Fruit fly (Drosophila melanogaster) whole organism, embryonic: ENCODE results near the gene CG34284.

Experiments
- CG1024 ChIP-seq: fragments of 200-800 bp; sonication (Bioruptor generic); IDR thresholded peaks from 2 replicates; pipeline ENCODE4 v1.3.6; 2022; ENCODE audit warnings: missing biosample characterization, missing genetic modification characterization
- CG11504 ChIP-seq: fragments of 200-800 bp; sonication (Bioruptor generic); optimal IDR thresholded peaks from 3 replicates; lab custom pipeline; 2019; ENCODE audit warnings: missing biosample characterization, mild to moderate bottlenecking, missing genetic modification characterization, moderate library complexity
- CG12659 ChIP-seq: fragments of 200-800 bp; sonication (Bioruptor generic); optimal IDR thresholded peaks from 3 replicates; lab custom pipeline; 2017; ENCODE audit warnings: mild to moderate bottlenecking, missing biosample characterization, missing genetic modification reagents, missing genetic modification characterization
- CG15514 ChIP-seq: fragments of 200-800 bp; sonication (Bioruptor generic); optimal IDR thresholded peaks from 3 replicates; lab custom pipeline; 2017; ENCODE audit warnings: missing biosample characterization, missing genetic modification characterization, mild to moderate bottlenecking, moderate library complexity, missing genetic modification reagents
- CG18262 ChIP-seq: fragments of 200-800 bp; optimal IDR thresholded peaks from 3 replicates; lab custom pipeline; 2019; ENCODE audit warnings: missing biosample characterization, mild to moderate bottlenecking, missing genetic modification characterization, moderate library complexity
- CG1832 ChIP-seq: fragments of 200-800 bp; sonication (Bioruptor generic); optimal IDR thresholded peaks from 2 replicates; lab custom pipeline; 2017; ENCODE audit warnings: missing biosample characterization, mild to moderate bottlenecking, missing genetic modification characterization, inconsistent platforms
- CG2120 ChIP-seq: fragments of 200-800 bp; sonication (Bioruptor generic); optimal IDR thresholded peaks from 3 replicates; lab custom pipeline; 2016; ENCODE audit warnings: missing biosample characterization, missing genetic modification characterization
- CG2199 ChIP-seq: fragments of 200-800 bp; sonication (Bioruptor generic); IDR thresholded peaks from 3 replicates; pipeline ENCODE4 v1.3.6; 2022; ENCODE audit warnings: missing biosample characterization, missing genetic modification characterization
- CG3281 ChIP-seq: fragments of 200-800 bp; sonication (Bioruptor generic); optimal IDR thresholded peaks from 3 replicates; lab custom pipeline; 2017; ENCODE audit warnings: missing biosample characterization, mild to moderate bottlenecking, missing genetic modification characterization
- CG33557 ChIP-seq: fragments of 200-800 bp; sonication (Bioruptor generic); optimal IDR thresholded peaks from 2 replicates; lab custom pipeline; 2019; ENCODE audit warnings: missing biosample characterization, mild to moderate bottlenecking, missing genetic modification characterization, moderate library complexity
- CG5245 ChIP-seq: fragments of 200-800 bp; sonication (Bioruptor generic); optimal IDR thresholded peaks from 3 replicates; lab custom pipeline; 2016; ENCODE audit warnings: missing biosample characterization, missing genetic modification characterization
- CG6791 ChIP-seq: fragments of 200-800 bp; sonication (Bioruptor generic); IDR thresholded peaks from 3 replicates; pipeline ENCODE4 v1.3.6; 2022; ENCODE audit warnings: missing biosample characterization, missing genetic modification characterization; ENCODE audit not compliant: partially characterized antibody
- CG6854 ChIP-seq: fragments of 200-800 bp; sonication (Bioruptor generic); optimal IDR thresholded peaks from 3 replicates; lab custom pipeline; 2017; ENCODE audit warnings: missing biosample characterization, mild to moderate bottlenecking, missing genetic modification characterization
- CG7839 ChIP-seq: fragments of 200-800 bp; sonication (Bioruptor generic); optimal IDR thresholded peaks from 3 replicates; lab custom pipeline; 2018; ENCODE audit warnings: missing biosample characterization, mild to moderate bottlenecking, missing genetic modification characterization, moderate library complexity
- CG9797 ChIP-seq: fragments of 200-800 bp; sonication (Bioruptor generic); optimal IDR thresholded peaks from 3 replicates; lab custom pipeline; 2018; ENCODE audit warnings: missing biosample characterization, mild to moderate bottlenecking, missing genetic modification characterization
- Camta ChIP-seq: fragments of 200-800 bp; sonication (Bioruptor generic); optimal IDR thresholded peaks from 2 replicates; lab custom pipeline; 2016; ENCODE audit warnings: missing biosample characterization, missing genetic modification characterization
- Doc2 ChIP-seq: fragments of 200-800 bp; sonication (Bioruptor generic); IDR thresholded peaks from 2 replicates; pipeline ENCODE4 v1.3.6; 2022; ENCODE audit warnings: missing biosample characterization, missing genetic modification characterization
- Dref ChIP-seq: fragments of 200-800 bp; sonication (Bioruptor generic); IDR thresholded peaks from 2 replicates; pipeline ENCODE4 v1.3.6; 2022; ENCODE audit warnings: missing biosample characterization, missing genetic modification characterization
- Fer3 ChIP-seq: fragments of 200-800 bp; sonication (Bioruptor generic); optimal IDR thresholded peaks from 2 replicates; lab custom pipeline; 2018; ENCODE audit warnings: missing biosample characterization, mild to moderate bottlenecking, missing genetic modification characterization, moderate library complexity
- Gug ChIP-seq: fragments of 200-800 bp; sonication (Bioruptor generic); IDR thresholded peaks from 4 replicates; pipeline ENCODE4 v1.3.6; 2022; ENCODE audit warnings: missing biosample characterization, missing genetic modification characterization
- HmgZ ChIP-seq: fragments of 200-800 bp; sonication (Bioruptor generic); optimal IDR thresholded peaks from 2 replicates; lab custom pipeline; 2018; ENCODE audit warnings: missing biosample characterization, mild to moderate bottlenecking, missing genetic modification characterization
- Hmr ChIP-seq: fragments of 200-800 bp; sonication (Bioruptor generic); optimal IDR thresholded peaks from 3 replicates; lab custom pipeline; 2017; ENCODE audit warnings: mild to moderate bottlenecking, missing biosample characterization, missing genetic modification reagents, missing genetic modification characterization
- Hr3 ChIP-seq: fragments of 200-800 bp; sonication (Bioruptor generic); optimal IDR thresholded peaks from 3 replicates; lab custom pipeline; 2016; ENCODE audit warnings: missing biosample characterization, missing genetic modification characterization
- Med ChIP-seq: fragments of 200-800 bp; sonication (Bioruptor generic); peaks from one replicate; lab custom pipeline; 2016; ENCODE audit warnings: missing biosample characterization, missing genetic modification characterization, mild to moderate bottlenecking, inconsistent platforms, moderate library complexity
- Meics ChIP-seq: fragments of 200-800 bp; sonication (Bioruptor generic); optimal IDR thresholded peaks from 2 replicates; lab custom pipeline; 2017; ENCODE audit warnings: missing biosample characterization, mild to moderate bottlenecking, missing genetic modification characterization
- NC2β ChIP-seq: fragments of 200-800 bp; sonication (Bioruptor generic); optimal IDR thresholded peaks from 2 replicates; lab custom pipeline; 2016; ENCODE audit warnings: missing biosample characterization, missing genetic modification characterization
- Nf-YA ChIP-seq: fragments of 200-800 bp; sonication (Bioruptor generic); IDR thresholded peaks from 2 replicates; pipeline ENCODE4 v1.3.6; 2022; ENCODE audit warnings: missing biosample characterization, missing genetic modification characterization
- Sox102F ChIP-seq: fragments of 200-800 bp; sonication (Bioruptor generic); optimal IDR thresholded peaks from 2 replicates; lab custom pipeline; 2018; ENCODE audit warnings: missing biosample characterization, mild to moderate bottlenecking, missing genetic modification characterization, moderate library complexity
- Tbp ChIP-seq: fragments of >200 bp; optimal IDR thresholded peaks from 2 replicates; lab custom pipeline; 2018; ENCODE audit warnings: missing biosample characterization, missing genetic modification characterization
- caup ChIP-seq: fragments of 200-800 bp; sonication (Bioruptor generic); optimal IDR thresholded peaks from 3 replicates; lab custom pipeline; 2017; ENCODE audit warnings: missing biosample characterization, mild to moderate bottlenecking, missing genetic modification characterization, moderate library complexity; ENCODE audit not compliant: severe bottlenecking
- chif ChIP-seq, 2 experiments: fragments of 200-800 bp; sonication (Bioruptor generic); optimal IDR thresholded peaks; 3 replicates each; lab custom pipeline; 2016; ENCODE audit warnings: missing biosample characterization in 2 of 2, missing genetic modification characterization in 2 of 2
- dm ChIP-seq: fragments of 200-800 bp; sonication (Bioruptor generic); optimal IDR thresholded peaks from 3 replicates; lab custom pipeline; 2016; ENCODE audit warnings: missing biosample characterization, missing genetic modification characterization
- dmrt99B ChIP-seq: fragments of 200-800 bp; sonication (Bioruptor generic); optimal IDR thresholded peaks from 2 replicates; lab custom pipeline; 2018; ENCODE audit warnings: missing biosample characterization, mild to moderate bottlenecking, missing genetic modification characterization, moderate library complexity
- exex ChIP-seq: fragments of 200-800 bp; sonication (Bioruptor generic); optimal IDR thresholded peaks from 4 replicates; lab custom pipeline; 2018; ENCODE audit warnings: missing biosample characterization, mild to moderate bottlenecking, missing genetic modification characterization, moderate library complexity
- gem ChIP-seq: fragments of 200-800 bp; sonication (Bioruptor generic); optimal IDR thresholded peaks from 2 replicates; lab custom pipeline; 2019; ENCODE audit warnings: missing biosample characterization, mild to moderate bottlenecking, missing genetic modification characterization, moderate library complexity
- grau ChIP-seq: fragments of 200-800 bp; optimal IDR thresholded peaks from 3 replicates; lab custom pipeline; 2019; ENCODE audit warnings: missing biosample characterization, mild to moderate bottlenecking, missing genetic modification characterization, moderate library complexity
- gro ChIP-seq: fragments of 200-800 bp; sonication (Bioruptor generic); optimal IDR thresholded peaks from 2 replicates; lab custom pipeline; 2016; ENCODE audit warnings: missing biosample characterization, missing genetic modification characterization
- h ChIP-seq: fragments of >200 bp; optimal IDR thresholded peaks from 2 replicates; lab custom pipeline; 2017
- ham ChIP-seq: fragments of 200-800 bp; sonication (Bioruptor generic); IDR thresholded peaks from 2 replicates; pipeline ENCODE4 v1.3.6; 2022; ENCODE audit warnings: missing biosample characterization, missing genetic modification characterization
- jing ChIP-seq: fragments of 200-800 bp; sonication (Bioruptor generic); optimal IDR thresholded peaks from 2 replicates; lab custom pipeline; 2018; ENCODE audit warnings: missing biosample characterization, mild to moderate bottlenecking, missing genetic modification characterization
- kay ChIP-seq: fragments of 200-800 bp; sonication (Bioruptor generic); optimal IDR thresholded peaks from 2 replicates; lab custom pipeline; 2016; ENCODE audit warnings: missing biosample characterization, missing genetic modification characterization
- lola ChIP-seq, 3 experiments: fragments of >200 bp in 2 of 3; fragments of 200-800 bp in 1 of 3; sonication (Bioruptor generic) in 1 of 3; optimal IDR thresholded peaks; 2 replicates each; lab custom pipeline; 2017 to 2019; ENCODE audit warnings: missing biosample characterization in 3 of 3, missing genetic modification characterization in 3 of 3, mild to moderate bottlenecking in 1 of 3, moderate library complexity in 1 of 3
- luna ChIP-seq: fragments of 200-800 bp; sonication (Bioruptor generic); optimal IDR thresholded peaks from 2 replicates; lab custom pipeline; 2016; ENCODE audit warnings: missing biosample characterization, missing genetic modification characterization
- maf-S ChIP-seq: fragments of 200-800 bp; sonication (Bioruptor generic); optimal IDR thresholded peaks from 2 replicates; lab custom pipeline; 2016; ENCODE audit warnings: missing biosample characterization, missing genetic modification characterization
- pb ChIP-seq: fragments of 200-800 bp; sonication (Bioruptor generic); optimal IDR thresholded peaks from 3 replicates; lab custom pipeline; 2016; ENCODE audit warnings: missing biosample characterization, missing genetic modification characterization
- ranshi ChIP-seq: fragments of 200-800 bp; sonication (Bioruptor generic); IDR thresholded peaks from 2 replicates; pipeline ENCODE4 v1.3.6; 2022; ENCODE audit warnings: missing biosample characterization, missing genetic modification characterization
- rib ChIP-seq: fragments of 200-800 bp; sonication (Bioruptor generic); IDR thresholded peaks from 2 replicates; pipeline ENCODE4 v1.3.6; 2022; ENCODE audit warnings: missing biosample characterization, missing genetic modification characterization
- so ChIP-seq: fragments of 200-800 bp; sonication (Bioruptor generic); IDR thresholded peaks from 3 replicates; pipeline ENCODE4 v1.3.6; 2022; ENCODE audit warnings: missing biosample characterization, missing genetic modification characterization
- yki ChIP-seq: fragments of >200 bp; optimal IDR thresholded peaks from 3 replicates; lab custom pipeline; 2018

The CG34284 gene

DNA sequence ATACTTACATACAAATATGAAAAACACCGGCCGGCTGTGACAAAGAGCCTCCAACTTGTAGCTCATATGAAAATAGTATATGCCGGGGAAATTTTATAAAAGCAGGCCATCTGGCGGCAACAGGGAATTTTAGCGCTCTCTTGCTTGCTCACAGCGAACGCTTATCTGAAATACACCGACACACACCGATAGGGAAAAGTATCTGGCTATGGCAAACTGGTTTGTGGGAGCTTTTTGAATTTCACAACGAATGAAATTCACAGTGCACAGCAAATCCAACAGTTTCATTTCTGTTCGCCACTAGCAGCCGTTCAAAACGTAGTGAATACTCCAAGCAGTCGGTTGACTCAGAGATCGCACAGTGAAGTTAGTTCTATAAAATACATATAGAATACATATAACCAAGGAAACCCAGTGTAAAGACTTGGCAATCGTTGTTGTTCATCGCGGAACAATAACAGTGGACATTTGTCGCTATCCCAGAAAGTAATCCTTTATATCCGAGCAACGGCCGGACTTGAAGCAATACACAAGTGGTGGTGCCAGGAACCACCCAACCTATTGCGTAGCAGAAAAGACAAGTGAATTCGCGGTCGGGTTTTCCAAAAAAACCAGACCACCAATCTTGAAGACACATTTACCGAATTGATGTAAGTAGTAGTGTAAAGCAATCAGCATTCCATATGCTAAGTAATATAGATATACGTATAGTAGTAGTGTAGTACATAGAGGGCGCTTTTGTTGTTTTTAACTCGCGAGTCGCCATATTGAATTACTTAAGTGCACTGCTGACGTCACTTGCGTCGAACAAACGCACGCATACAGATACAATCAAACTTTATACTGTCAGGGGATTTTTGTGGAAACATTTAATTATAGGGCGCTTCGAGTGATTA lies 15.5 kb upstream of the CG34284 start (continued):
- TF ChIP-seq lola (GFP tag; optimal IDR thresholded peaks at IDR 0.05; lab: Kevin White, UChicago) = no peak
- TF ChIP-seq CG33557 = no peak
- TF ChIP-seq CG2120 = peak; percentile 18
- TF ChIP-seq chif (GFP tag; optimal IDR thresholded peaks at IDR 0.05; lab: Kevin White, UChicago) = no peak
- no peak for TF ChIP-seq CG5245 (GFP tag; lab: Kevin White, UChicago)
- TF ChIP-seq so = peak; percentile 35; the same call in 2 of the 3 replicates
- peak; percentile 17; the same call in 1 of the 2 replicates for TF ChIP-seq ranshi (GFP tag; lab: Robert Waterston, UW)
- TF ChIP-seq CG6854 (GFP tag; lab: Kevin White, UChicago) = peak; percentile 46
- TF ChIP-seq maf-S (GFP tag; lab: Kevin White, UChicago) = no peak
- TF ChIP-seq CG7839 (tag; lab: Kevin White, UChicago) = peak; percentile 23
- TF ChIP-seq Tbp (GFP tag; lab: Kevin White, UChicago) = no peak
- TF ChIP-seq Sox102F (GFP tag; lab: Kevin White, UChicago) = no peak
- peak; percentile 59 for TF ChIP-seq CG3281 (GFP tag; lab: Kevin White, UChicago)
- no peak for TF ChIP-seq Doc2 (GFP tag; lab: Robert Waterston, UW)
- TF ChIP-seq CG6791 = no peak
- no peak for TF ChIP-seq Camta (GFP tag; lab: Kevin White, UChicago)
- no peak for TF ChIP-seq gem (tag; lab: Kevin White, UChicago)
- no peak for TF ChIP-seq CG9797
- peak; percentile 1 for TF ChIP-seq dmrt99B (tag; lab: Kevin White, UChicago)
- no peak for TF ChIP-seq NC2β
- TF ChIP-seq rib (GFP tag; lab: Robert Waterston, UW) = peak; percentile 56; the same call in 1 of the 2 replicates
- no peak for TF ChIP-seq CG1832 (GFP tag; lab: Kevin White, UChicago)
- TF ChIP-seq Nf-YA (GFP tag; lab: Robert Waterston, UW) = no peak
- TF ChIP-seq CG18262 = no peak
- no peak for TF ChIP-seq Hr3 (GFP tag; lab: Kevin White, UChicago)
- TF ChIP-seq caup (GFP tag; lab: Kevin White, UChicago) = peak; percentile 71
- TF ChIP-seq ham (GFP tag; lab: Robert Waterston, UW) = no peak
- no peak for TF ChIP-seq Gug (GFP tag; lab: Robert Waterston, UW)
- TF ChIP-seq Meics = peak; percentile 2
- TF ChIP-seq yki = no peak

DNA sequence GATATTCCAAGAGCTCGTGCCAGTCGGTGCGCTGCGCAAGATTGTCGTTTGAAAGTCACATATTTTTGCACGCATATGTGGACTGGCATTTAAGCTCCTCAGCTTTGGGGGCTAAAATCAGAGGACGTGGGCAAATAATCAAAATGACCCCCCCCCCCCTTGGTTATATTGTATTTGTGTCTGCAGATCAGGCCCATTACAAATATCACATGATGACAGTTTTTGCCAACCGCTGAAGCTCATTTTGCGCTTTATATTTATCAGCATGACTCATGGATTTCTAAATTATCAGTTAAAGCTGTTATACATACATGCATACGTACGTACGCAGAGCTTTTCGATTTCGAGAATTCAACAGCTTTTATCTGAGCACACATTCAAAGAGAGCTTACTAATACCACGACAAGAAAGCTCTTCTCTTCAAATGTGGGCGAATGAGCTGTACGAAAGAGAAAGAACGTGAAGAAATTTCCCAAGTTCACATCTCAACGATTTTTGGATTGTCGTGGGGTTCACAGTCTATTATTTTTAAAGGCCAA lies 14.1 kb upstream of the CG34284 start:
- TF ChIP-seq gem (tag; lab: Kevin White, UChicago) = no peak
- TF ChIP-seq Dref (GFP tag; lab: Robert Waterston, UW) = no peak
- TF ChIP-seq grau (tag; lab: Kevin White, UChicago) = peak; percentile 23
- peak; percentile 88 for TF ChIP-seq kay (GFP tag; lab: Kevin White, UChicago)
- peak; percentile 43 for TF ChIP-seq Hmr (GFP tag; lab: Kevin White, UChicago)
- peak; percentile 95 for TF ChIP-seq exex (tag; lab: Kevin White, UChicago)
- peak; percentile 51 for TF ChIP-seq HmgZ (tag; lab: Kevin White, UChicago)
- peak; percentile 78 for TF ChIP-seq CG11504 (tag; lab: Kevin White, UChicago)
- peak; percentile 16 for TF ChIP-seq CG15514 (GFP tag; lab: Kevin White, UChicago)
- TF ChIP-seq pb (GFP tag; lab: Kevin White, UChicago) = no peak
- no peak for TF ChIP-seq dm (GFP tag; lab: Kevin White, UChicago)
- TF ChIP-seq caup (GFP tag; lab: Kevin White, UChicago) = peak; percentile 45
- no peak for TF ChIP-seq CG12659
- no peak for TF ChIP-seq jing (GFP tag; lab: Kevin White, UChicago)
- peak; percentile 19 for TF ChIP-seq Fer3 (tag; lab: Kevin White, UChicago)
- peak; percentile 60 for TF ChIP-seq Med
- TF ChIP-seq CG1024 (GFP tag; lab: Robert Waterston, UW) = no peak
- no peak for TF ChIP-seq h
- no peak for TF ChIP-seq luna (GFP tag; lab: Kevin White, UChicago)
- peak; percentile 78; the same call in 1 of the 3 replicates for TF ChIP-seq CG2199
- peak; percentile 58 for TF ChIP-seq gro (GFP tag; lab: Kevin White, UChicago)
- TF ChIP-seq CG3281 (GFP tag; lab: Kevin White, UChicago) = peak; percentile 38
